Worm (Caenorhabditis elegans) whole organism, dauer: Measurements from ENCODE around the gene Y41D4A.4.

Source experiments
- unc-62 ChIP-seq: sonication (generic microtip); optimal IDR thresholded peaks from 2 replicates; lab custom pipeline; 2017; ENCODE audit warnings: missing biosample characterization, missing genetic modification reagents, missing genetic modification characterization

Gene Y41D4A.4

DNA sequence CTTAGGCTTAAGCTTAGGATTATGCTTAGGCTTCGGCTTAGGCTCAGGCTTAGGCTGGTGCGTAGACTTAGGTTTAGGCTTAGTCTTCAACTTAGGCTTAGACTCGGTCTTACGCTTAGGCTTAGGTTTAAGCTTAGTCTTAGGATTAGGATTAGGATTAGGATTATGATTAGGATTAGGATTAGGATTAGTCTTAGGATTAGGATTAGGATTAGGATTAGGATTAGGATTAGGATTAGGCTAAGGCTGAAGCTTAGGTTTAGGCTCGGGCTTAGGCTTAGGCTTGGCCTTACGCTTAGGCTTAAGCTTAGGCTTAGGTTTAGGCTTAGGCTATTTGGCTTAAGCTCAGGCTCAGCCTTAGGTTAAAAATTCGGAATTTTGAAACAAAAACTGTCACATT is 39.4 kb downstream of the Y41D4A.4 start:
- no peak for TF ChIP-seq unc-62 (GFP tag; lab: Kevin White, UChicago)

DNA sequence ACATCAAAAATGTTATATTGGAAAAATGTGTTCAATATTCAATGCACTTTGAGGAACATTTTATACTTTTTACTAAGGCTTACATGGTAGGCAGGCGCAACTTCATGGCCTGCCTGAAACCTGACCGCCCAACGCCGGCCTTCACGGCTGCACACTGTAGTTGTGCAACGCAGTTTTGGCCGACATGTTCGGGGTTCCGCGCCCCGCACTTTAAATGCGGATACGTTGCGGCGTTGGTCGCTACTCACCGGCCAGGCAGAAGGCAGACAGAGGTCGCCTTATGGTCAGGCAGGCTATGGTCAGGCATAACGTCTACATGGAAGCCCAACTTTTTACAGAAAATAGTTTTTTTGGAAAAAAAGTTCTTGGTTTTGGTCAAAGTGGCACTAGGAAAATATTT is 44.9 kb downstream of the Y41D4A.4 start:
- no peak for TF ChIP-seq unc-62 (GFP tag; lab: Kevin White, UChicago)

DNA sequence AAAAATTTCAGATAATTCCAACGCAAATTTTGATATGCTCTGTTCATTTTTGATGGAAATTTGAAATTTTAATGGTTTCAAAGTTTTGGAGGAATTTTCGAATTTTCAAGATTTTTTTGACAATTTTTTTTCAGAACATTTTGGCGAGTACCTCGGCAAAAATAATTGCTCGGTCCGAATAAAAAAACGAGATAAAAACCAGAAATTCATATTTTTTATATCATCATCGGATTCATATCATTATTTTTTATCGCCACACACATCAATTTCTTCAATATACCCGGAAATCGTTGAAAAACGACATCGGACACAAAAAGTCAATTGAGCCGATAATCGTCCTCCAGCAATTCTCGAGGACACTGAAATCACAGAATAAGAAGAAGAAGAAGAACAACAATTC is 46.0 kb downstream of the Y41D4A.4 start:
- no peak for TF ChIP-seq unc-62 (GFP tag; lab: Kevin White, UChicago)
